Fruit fly (Drosophila melanogaster): ENCODE data around the gene Rlb1.

Gene Rlb1

dm6 chr3R:9561121-9561520 lies 48.0 kb downstream of the Rlb1 start:
- TF ChIP-seq Jra (GFP tag; optimal IDR thresholded peaks at IDR 0.05) (no peak), rgr (GFP tag; optimal IDR thresholded peaks at IDR 0.05) (no peak), Hr78 (GFP tag; optimal IDR thresholded peaks at IDR 0.05) (no peak), tai (GFP tag; optimal IDR thresholded peaks at IDR 0.05) (no peak), br (GFP tag; optimal IDR thresholded peaks at IDR 0.05) (no peak)

dm6 chr3R:9563240-9563992 lies 50.3 kb downstream of the Rlb1 start, which contains the start of the genes CG9393 and Vps45:
CG9393 (minus strand) TSS chr3R:9563673.
Vps45 (plus strand) TSS chr3R:9563924.
- TF ChIP-seq HLH106 (tag; optimal IDR thresholded peaks at IDR 0.05) (peak; percentile 65), fru (GFP tag; optimal IDR thresholded peaks at IDR 0.05) (no peak), Rel (GFP tag; optimal IDR thresholded peaks at IDR 0.05) (no peak), Rel (tag; optimal IDR thresholded peaks at IDR 0.05) (peak; percentile 74), psq (GFP tag; optimal IDR thresholded peaks at IDR 0.05) (peak; percentile 57), OdsH (GFP tag; optimal IDR thresholded peaks at IDR 0.05) (peak; percentile 66), CG9705 (GFP tag; optimal IDR thresholded peaks at IDR 0.05) (peak; percentile 46), jim (GFP tag; optimal IDR thresholded peaks at IDR 0.05) (no peak), dmrt93B (GFP tag; optimal IDR thresholded peaks at IDR 0.05) (no peak), Hr83 (GFP tag; optimal IDR thresholded peaks at IDR 0.05; ENCODE audit: poor library complexity, severe bottlenecking) (peak; percentile 7), CrebA (GFP tag; optimal IDR thresholded peaks at IDR 0.05; ENCODE audit: borderline replicate concordance) (no peak), pan (optimal IDR thresholded peaks at IDR 0.05) (no peak), foxo (GFP tag; optimal IDR thresholded peaks at IDR 0.05) (peak in 1 of 2 experiments; percentile 78), GATAd (GFP tag; optimal IDR thresholded peaks at IDR 0.05) (peak; percentile 49), rgr (GFP tag; optimal IDR thresholded peaks at IDR 0.05) (peak; percentile 51), Myc (optimal IDR thresholded peaks at IDR 0.05) (peak; percentile 95), Vsx2 (GFP tag; optimal IDR thresholded peaks at IDR 0.05; ENCODE audit: partially characterized antibody) (no peak), Sp1 (GFP tag; optimal IDR thresholded peaks at IDR 0.05) (peak; percentile 45), sv (GFP tag; optimal IDR thresholded peaks at IDR 0.05) (peak; percentile 73), h (GFP tag; optimal IDR thresholded peaks at IDR 0.05) (peak; percentile 75), ey (GFP tag; optimal IDR thresholded peaks at IDR 0.05) (peak; percentile 65), Hnf4 (GFP tag; optimal IDR thresholded peaks at IDR 0.05) (no peak), tai (GFP tag; optimal IDR thresholded peaks at IDR 0.05) (no peak), dsf (GFP tag; optimal IDR thresholded peaks at IDR 0.05; ENCODE audit: borderline replicate concordance) (no peak), woc (GFP tag; optimal IDR thresholded peaks at IDR 0.05) (peak; percentile 90)

Data from whole organism, wandering third instar larva.